Worm (Caenorhabditis elegans): ENCODE data around the gene F18F11.4.

F18F11.4 gene

ce11 chrIV:337128-337646, 6.6 kb downstream of the F18F11.4 start, which contains the start of gene pxmp-4:
Gene pxmp-4 (minus strand): TSS chrIV:337178.
- TF ChIP-seq dao-5 (tag; optimal IDR thresholded peaks at IDR 0.05) (no peak), W03F9.2 (tag; optimal IDR thresholded peaks at IDR 0.05) (peak; percentile 41), him-1 (tag; optimal IDR thresholded peaks at IDR 0.05) (no peak)

- no peak for TF ChIP-seq him-1 (tag; optimal IDR thresholded peaks at IDR 0.05)
- no peak for TF ChIP-seq W03F9.2 (tag; optimal IDR thresholded peaks at IDR 0.05)
- no peak for TF ChIP-seq dao-5 (tag; optimal IDR thresholded peaks at IDR 0.05)
Measured at ce11 chrIV:338192-338831, 7.7 kb downstream of the F18F11.4 start.

DNA sequence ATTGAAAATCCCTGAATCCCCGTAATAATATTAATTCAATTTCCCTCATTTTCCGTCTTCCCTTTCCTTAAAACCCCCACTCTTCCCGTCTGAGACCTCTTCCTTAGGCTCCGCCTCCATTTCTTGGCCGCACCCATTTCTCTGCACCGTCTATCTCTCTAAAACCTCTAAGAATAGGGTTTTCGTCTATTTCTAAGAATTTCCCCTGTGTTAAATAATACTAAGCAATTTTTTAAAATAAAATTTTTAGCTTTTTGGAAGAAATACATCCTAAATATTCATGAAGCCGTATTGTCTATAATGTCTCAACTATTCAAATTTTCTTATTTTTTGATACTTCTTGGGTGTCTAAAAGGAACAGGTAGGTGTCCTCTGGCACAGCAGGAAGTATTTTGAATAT, 8.9 kb downstream of the F18F11.4 start, which contains the start of gene cdh-8:
Gene cdh-8, plus strand, starts transcription at position 301 of the 400 bp plus-strand sequence.
- TF ChIP-seq him-1 (tag; optimal IDR thresholded peaks at IDR 0.05) = no peak
- no peak for TF ChIP-seq W03F9.2 (tag; optimal IDR thresholded peaks at IDR 0.05)
- TF ChIP-seq dao-5 (tag; optimal IDR thresholded peaks at IDR 0.05) = no peak

DNA sequence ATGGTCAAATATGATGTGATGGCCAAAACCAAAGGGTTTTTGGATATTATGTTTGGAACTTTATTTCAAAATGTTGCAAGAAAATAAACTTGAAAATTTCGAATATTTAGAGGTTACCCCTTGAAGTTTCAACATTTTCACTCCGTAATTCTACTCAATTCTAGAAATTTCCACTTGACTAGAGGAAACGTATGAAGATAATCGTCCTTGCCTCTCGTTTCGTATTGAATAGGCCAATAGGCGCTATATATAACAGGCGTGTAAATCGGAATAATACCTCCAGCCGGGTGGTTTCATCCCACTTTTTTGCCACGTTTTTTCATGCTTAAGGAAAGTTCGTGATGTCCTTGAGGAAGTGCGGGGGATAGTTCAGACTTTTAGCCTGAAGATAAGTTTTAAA, 12.7 kb downstream of the F18F11.4 start:
- no peak for TF ChIP-seq him-1 (tag; optimal IDR thresholded peaks at IDR 0.05)
- TF ChIP-seq dao-5 (tag; optimal IDR thresholded peaks at IDR 0.05) = no peak
- no peak for TF ChIP-seq W03F9.2 (tag; optimal IDR thresholded peaks at IDR 0.05)

DNA sequence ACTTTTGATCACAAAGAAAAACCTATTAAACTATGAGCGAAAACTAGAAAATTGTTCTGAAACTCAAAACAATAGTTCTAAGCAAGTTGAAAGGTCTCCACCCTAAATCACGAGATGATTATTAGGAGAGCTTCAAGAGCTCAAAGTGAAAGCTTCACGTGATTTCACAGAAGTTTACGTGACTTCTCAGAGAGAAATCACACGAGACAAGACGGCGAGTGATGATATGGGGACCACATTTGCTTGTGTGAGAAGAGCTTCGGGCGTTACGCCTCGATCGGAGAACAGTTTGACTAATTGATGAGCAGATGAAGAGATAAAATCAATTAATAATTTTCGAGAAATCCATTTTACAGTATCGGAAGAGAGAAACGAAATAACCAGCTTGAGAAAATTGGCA, 34.4 kb downstream of the F18F11.4 start:
- TF ChIP-seq W03F9.2 (tag; optimal IDR thresholded peaks at IDR 0.05) (no peak), dao-5 (tag; optimal IDR thresholded peaks at IDR 0.05) (no peak)

DNA sequence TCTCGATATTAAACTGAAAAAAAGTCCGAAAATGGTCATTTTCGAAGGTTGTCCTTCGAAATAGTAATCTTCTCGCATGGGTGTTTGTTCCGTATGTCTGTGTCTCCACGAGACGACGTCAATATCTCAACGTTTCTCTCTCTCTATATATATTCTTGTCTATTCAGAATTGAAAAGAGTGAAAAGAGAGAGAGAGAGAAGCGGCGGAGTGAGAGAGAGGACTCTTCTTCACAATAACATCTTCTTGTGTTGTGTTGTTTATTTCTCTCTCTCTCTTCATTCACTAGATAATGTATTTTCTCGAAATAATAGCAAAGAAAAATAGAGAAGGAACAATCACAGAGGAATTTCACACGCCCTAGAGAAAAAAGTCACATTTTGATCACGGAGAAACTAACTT, 35.8 kb downstream of the F18F11.4 start:
- no peak for TF ChIP-seq him-1 (tag; optimal IDR thresholded peaks at IDR 0.05)
- no peak for TF ChIP-seq dao-5 (tag; optimal IDR thresholded peaks at IDR 0.05)
- no peak for TF ChIP-seq W03F9.2 (tag; optimal IDR thresholded peaks at IDR 0.05)

DNA sequence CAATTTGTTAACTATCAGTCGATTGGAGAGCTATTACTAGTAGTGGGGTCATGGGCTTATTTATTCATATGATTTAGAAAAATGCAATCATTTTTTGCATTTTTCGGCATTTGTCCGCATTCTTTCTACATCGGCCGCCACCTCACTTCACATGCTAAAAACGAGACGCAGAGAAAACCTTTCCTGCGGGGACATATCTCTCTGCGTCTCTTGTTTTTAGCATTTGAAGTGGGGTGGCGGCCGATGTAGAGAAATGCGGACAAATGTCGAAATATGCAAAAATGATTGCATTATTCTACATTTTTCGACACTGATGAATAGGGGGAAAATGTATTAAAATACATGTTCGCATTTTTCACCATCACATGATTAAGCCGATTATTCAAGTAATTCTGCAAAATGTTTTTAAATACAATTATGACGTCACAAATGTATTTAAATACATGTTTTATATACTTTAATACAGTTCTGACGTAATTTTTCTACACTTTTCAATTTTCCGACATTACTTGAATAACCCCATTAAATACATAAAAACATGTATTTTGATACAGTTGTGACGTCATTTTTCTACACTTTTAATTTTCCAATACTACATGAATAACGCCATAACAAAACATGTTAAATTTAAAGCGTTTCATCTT, 41.6 kb downstream of the F18F11.4 start:
- no peak for TF ChIP-seq W03F9.2 (tag; optimal IDR thresholded peaks at IDR 0.05)
- no peak for TF ChIP-seq him-1 (tag; optimal IDR thresholded peaks at IDR 0.05)
- TF ChIP-seq dao-5 (tag; optimal IDR thresholded peaks at IDR 0.05) = no peak

- TF ChIP-seq him-1 (tag; optimal IDR thresholded peaks at IDR 0.05) (no peak), W03F9.2 (tag; optimal IDR thresholded peaks at IDR 0.05) (no peak), dao-5 (tag; optimal IDR thresholded peaks at IDR 0.05) (no peak)
Measured at ce11 chrIV:373963-374362, 43.3 kb downstream of the F18F11.4 start.

- TF ChIP-seq W03F9.2 (tag; optimal IDR thresholded peaks at IDR 0.05) (no peak), him-1 (tag; optimal IDR thresholded peaks at IDR 0.05) (no peak)
Measured at ce11 chrIV:375915-376314, 45.3 kb downstream of the F18F11.4 start, which contains the start of gene fln-1. Gene fln-1 (minus strand): TSS chrIV:376015.

DNA sequence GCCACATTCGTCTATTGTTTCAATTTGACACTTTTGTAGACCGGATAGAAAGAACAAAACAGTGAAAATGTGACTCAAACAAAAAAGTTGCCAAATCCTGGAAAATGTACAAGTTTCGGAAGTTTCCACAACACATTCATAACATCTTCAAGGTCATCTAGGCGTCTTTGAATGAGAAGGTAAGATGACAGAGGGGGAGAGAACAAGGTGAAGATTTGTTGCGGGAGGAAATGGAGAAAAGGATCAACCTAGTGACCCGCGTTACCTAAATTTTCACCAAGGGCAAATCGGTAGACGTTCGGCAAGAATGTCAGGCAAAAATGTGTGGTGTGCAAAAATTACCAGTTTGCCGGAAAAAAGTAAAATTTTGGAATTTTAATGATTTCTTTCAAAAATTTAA, 47.2 kb downstream of the F18F11.4 start:
- TF ChIP-seq him-1 (tag; optimal IDR thresholded peaks at IDR 0.05) (no peak), dao-5 (tag; optimal IDR thresholded peaks at IDR 0.05) (no peak), W03F9.2 (tag; optimal IDR thresholded peaks at IDR 0.05) (no peak)

DNA sequence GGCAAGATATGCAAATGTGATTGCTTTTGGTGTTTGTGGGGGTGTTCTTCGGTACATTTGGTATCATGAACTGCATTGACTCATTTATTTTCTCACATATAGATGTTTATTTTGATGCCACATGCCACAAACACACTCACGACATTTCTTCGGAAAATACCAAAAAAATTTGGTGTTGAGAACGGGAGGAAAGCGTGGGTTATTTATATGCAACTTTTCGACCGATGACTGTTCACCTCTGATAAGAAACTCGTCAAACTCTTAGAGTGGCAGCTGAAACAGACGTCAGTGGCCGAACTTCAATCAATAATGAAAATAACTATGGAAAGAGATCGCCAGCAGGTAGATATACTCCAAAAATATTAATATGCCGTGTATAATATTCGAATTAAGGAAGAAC, 47.7 kb downstream of the F18F11.4 start:
- TF ChIP-seq W03F9.2 (tag; optimal IDR thresholded peaks at IDR 0.05) (no peak), him-1 (tag; optimal IDR thresholded peaks at IDR 0.05) (no peak), dao-5 (tag; optimal IDR thresholded peaks at IDR 0.05) (no peak)

- TF ChIP-seq him-1 (tag; optimal IDR thresholded peaks at IDR 0.05) (no peak), W03F9.2 (tag; optimal IDR thresholded peaks at IDR 0.05) (no peak)
Measured at ce11 chrIV:378838-379237, 48.2 kb downstream of the F18F11.4 start.

ce11 chrIV:379605-380004, 49.0 kb downstream of the F18F11.4 start:
- TF ChIP-seq dao-5 (tag; optimal IDR thresholded peaks at IDR 0.05) (no peak), W03F9.2 (tag; optimal IDR thresholded peaks at IDR 0.05) (no peak), him-1 (tag; optimal IDR thresholded peaks at IDR 0.05) (no peak)

- no peak for TF ChIP-seq W03F9.2 (tag; optimal IDR thresholded peaks at IDR 0.05)
- no peak for TF ChIP-seq him-1 (tag; optimal IDR thresholded peaks at IDR 0.05)
- no peak for TF ChIP-seq dao-5 (tag; optimal IDR thresholded peaks at IDR 0.05)
Measured at ce11 chrIV:383135-383731, 52.6 kb downstream of the F18F11.4 start, which contains the start of gene spl-1. Gene spl-1 (minus strand): TSS chrIV:383185.

Data from whole organism, L4/young adult.